Worm (Caenorhabditis elegans) whole organism, early embryonic: ENCODE measurements around the gene W08E12.7.
A peak's percentile ranks its signal among the peaks of the same experiment; 100 is the strongest.
"Not testable (repeated sequence)": the region's sequence is repeated elsewhere in the genome, so short reads cannot be mapped to it uniquely, and the experiment has no call there.

ENCODE experiments used
- B0310.2 ChIP-seq: sonication (generic microtip); optimal IDR thresholded peaks from 2 replicates; lab custom pipeline; 2016; ENCODE audit warnings: mild to moderate bottlenecking, missing genetic modification characterization, missing compliant biosample characterization
- F13C5.2 ChIP-seq: sonication (generic microtip); optimal IDR thresholded peaks from 2 replicates; lab custom pipeline; 2017; ENCODE audit warnings: mild to moderate bottlenecking, missing genetic modification characterization, inconsistent platforms, missing compliant biosample characterization
- aly-1 ChIP-seq: sonication (generic microtip); optimal IDR thresholded peaks from 2 replicates; lab custom pipeline; 2016; ENCODE audit warnings: missing genetic modification characterization, missing compliant biosample characterization
- ama-1 ChIP-seq: fragments of 150-350 bp; optimal IDR thresholded peaks from 2 replicates; lab custom pipeline; 2014
- ceh-13 ChIP-seq: fragments of 200-800 bp; sonication (Bioruptor generic); optimal IDR thresholded peaks from 2 replicates; lab custom pipeline; 2018; ENCODE audit warnings: mild to moderate bottlenecking, missing genetic modification characterization, missing compliant biosample characterization
- ceh-36 ChIP-seq: sonication (generic microtip); optimal IDR thresholded peaks from 2 replicates; lab custom pipeline; 2016; ENCODE audit warnings: missing genetic modification characterization, inconsistent platforms, missing compliant biosample characterization
- ets-7 ChIP-seq: sonication (generic microtip); optimal IDR thresholded peaks from 2 replicates; lab custom pipeline; 2016; ENCODE audit warnings: missing genotype, missing genetic modification characterization, missing compliant biosample characterization
- flt-1 ChIP-seq: fragments of 200-800 bp; sonication (Bioruptor generic); IDR thresholded peaks from 2 replicates; pipeline ENCODE4 v1.3.6; 2022; ENCODE audit warnings: missing genetic modification characterization, missing compliant biosample characterization
- hmbx-1 ChIP-seq: sonication (generic microtip); optimal IDR thresholded peaks from 2 replicates; lab custom pipeline; 2016; ENCODE audit warnings: mild to moderate bottlenecking, missing genetic modification characterization, missing compliant biosample characterization
- hmg-4 ChIP-seq: fragments of 200-800 bp; sonication (Bioruptor generic); optimal IDR thresholded peaks from 2 replicates; lab custom pipeline; 2018; ENCODE audit warnings: mild to moderate bottlenecking, missing genetic modification characterization, missing compliant biosample characterization
- hnd-1 ChIP-seq: sonication (generic microtip); optimal IDR thresholded peaks from 2 replicates; lab custom pipeline; 2016; ENCODE audit warnings: missing genetic modification characterization, missing compliant biosample characterization
- pes-1 ChIP-seq: fragments of 200-800 bp; sonication (Bioruptor generic); IDR thresholded peaks from 2 replicates; pipeline ENCODE4 v1.3.6; 2022; ENCODE audit warnings: missing genetic modification reagents, missing genetic modification characterization, missing compliant biosample characterization
- scrt-1 ChIP-seq: fragments of 200-800 bp; sonication (Bioruptor generic); IDR thresholded peaks from 2 replicates; pipeline ENCODE4 v1.3.6; 2022; ENCODE audit warnings: missing genetic modification characterization, missing compliant biosample characterization
- sea-1 ChIP-seq: fragments of 200-800 bp; sonication (Bioruptor generic); conservative IDR thresholded peaks from 2 replicates; pipeline ENCODE4 v1.3.6; 2022; ENCODE audit warnings: missing genetic modification characterization, missing compliant biosample characterization
- tbx-11 ChIP-seq: fragments of 200-800 bp; sonication (Bioruptor generic); IDR thresholded peaks from 2 replicates; pipeline ENCODE4 v1.3.6; 2022; ENCODE audit warnings: missing genetic modification characterization, missing compliant biosample characterization
- tbx-37 ChIP-seq: fragments of 200-800 bp; sonication (Bioruptor generic); conservative IDR thresholded peaks from 2 replicates; pipeline ENCODE4 v1.3.6; 2022; ENCODE audit warnings: missing genetic modification reagents, missing genetic modification characterization, missing compliant biosample characterization
- tra-4 ChIP-seq: sonication (generic microtip); optimal IDR thresholded peaks from 2 replicates; lab custom pipeline; 2017; ENCODE audit warnings: missing genetic modification characterization, missing compliant biosample characterization

W08E12.7 gene

DNA sequence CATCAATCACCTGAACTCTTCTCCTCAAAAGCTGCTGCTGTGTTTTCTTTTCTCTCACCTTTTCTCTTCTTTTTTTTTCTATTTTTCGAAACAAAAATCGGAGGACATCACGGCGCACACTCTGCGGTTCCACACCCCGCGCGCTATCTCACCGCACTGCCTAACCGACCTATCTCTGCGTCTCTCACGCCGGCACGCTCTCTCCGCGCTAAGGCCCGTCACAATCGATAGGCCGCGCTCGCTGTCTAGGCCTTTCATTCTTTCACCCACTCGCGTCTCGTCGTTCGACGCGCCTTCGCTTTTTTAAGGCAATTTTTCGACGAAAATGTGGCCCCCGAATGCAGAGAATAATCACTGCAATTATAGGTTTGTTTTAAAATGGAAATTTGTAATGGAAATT, 16.3 kb downstream of the W08E12.7 start, which contains the start of gene zip-11:
Gene zip-11 (plus strand): TSS at position 34 of the 400 bp plus-strand sequence.
- TF ChIP-seq B0310.2 (tag; lab: Kevin White, UChicago) = no peak
- peak; percentile 28 for TF ChIP-seq hmg-4

DNA sequence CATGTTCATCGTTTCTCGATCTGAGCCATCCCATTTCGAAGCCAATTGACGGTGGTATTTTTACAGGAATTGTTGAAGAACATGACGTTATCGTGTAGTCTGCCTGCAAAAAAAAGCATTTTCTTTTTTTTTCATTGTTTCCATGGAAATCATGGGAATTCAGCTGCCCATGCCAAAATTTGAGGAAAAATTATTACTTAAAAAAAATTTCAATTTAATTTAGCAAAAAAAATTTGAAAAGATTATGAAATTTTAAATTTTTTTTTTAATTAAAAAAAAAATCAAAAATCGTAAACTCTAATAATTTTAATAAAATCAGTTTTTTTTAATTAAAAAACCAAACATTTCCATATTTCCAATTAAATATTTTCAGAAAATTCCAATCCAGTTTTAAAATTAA, 36.8 kb downstream of the W08E12.7 start, which contains the start of gene F42A6.5:
Gene F42A6.5 (minus strand): TSS at position 101 of the 400 bp plus-strand sequence.
- not testable (repeated sequence) for TF ChIP-seq F13C5.2; ceh-36; ceh-13 (GFP tag; lab: Kevin White, UChicago)

DNA sequence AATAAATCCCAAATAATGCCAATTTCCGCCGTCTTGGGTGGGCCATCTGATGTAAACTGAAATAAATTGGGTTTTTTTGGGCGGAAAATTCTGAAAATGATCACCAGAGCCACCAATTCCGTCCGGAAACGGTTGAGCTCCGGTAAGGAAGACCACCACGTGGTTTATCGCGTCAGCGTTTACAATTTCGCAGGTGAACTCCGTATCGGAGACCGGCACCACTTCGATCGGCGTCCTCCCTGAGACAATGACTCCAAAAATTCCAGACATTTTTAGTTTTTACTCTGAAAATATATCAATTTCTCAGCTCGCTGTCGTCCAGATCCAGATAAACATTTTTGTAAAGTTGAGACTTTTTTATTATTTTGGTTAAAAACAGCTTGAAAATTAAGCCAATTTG, 41.6 kb downstream of the W08E12.7 start, which contains the start of gene F42A6.6:
Gene F42A6.6 (minus strand): TSS at position 289 of the 400 bp plus-strand sequence.
- TF ChIP-seq pes-1 = no peak
- peak; percentile 15 for TF ChIP-seq ceh-36
- peak; percentile 4 for TF ChIP-seq hmg-4
- no peak for TF ChIP-seq tbx-37
- TF ChIP-seq aly-1 (tag; lab: Kevin White, UChicago) = no peak
- TF ChIP-seq ets-7 (tag; lab: Kevin White, UChicago) = no peak
- no peak for TF ChIP-seq sea-1 (GFP tag; lab: Robert Waterston, UW)
- no peak for TF ChIP-seq flt-1
- TF ChIP-seq scrt-1 (GFP tag; lab: Robert Waterston, UW) = 0 out of 2 replicates have a peak, but pooled peaks have one; percentile 49
- no peak for TF ChIP-seq F13C5.2
- TF ChIP-seq tbx-11 = 0 out of 2 replicates have a peak, but pooled peaks have one; percentile 50
- peak; percentile 94 for TF ChIP-seq ama-1 (lab: Kevin White, UChicago)

DNA sequence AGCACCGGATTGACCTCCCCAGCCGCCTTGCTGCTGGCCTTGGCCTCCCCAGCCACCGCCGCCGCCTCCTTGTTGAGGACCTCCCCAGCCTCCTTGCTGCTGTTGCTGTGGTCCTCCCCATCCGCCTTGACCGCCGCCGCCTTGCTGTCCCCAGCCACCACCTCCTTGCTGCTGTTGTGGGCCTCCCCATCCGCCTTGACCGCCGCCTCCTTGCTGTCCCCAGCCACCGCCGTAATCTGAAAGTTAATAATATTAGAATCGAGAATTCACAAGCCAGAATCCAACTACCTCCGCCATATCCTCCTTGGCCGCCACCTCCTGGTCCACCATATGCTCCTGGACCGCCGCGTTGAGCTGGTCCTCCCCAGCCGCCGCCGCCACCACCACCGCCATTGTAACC, 42.3 kb downstream of the W08E12.7 start:
- no peak for TF ChIP-seq aly-1 (tag; lab: Kevin White, UChicago)
- peak; percentile 25; the same call in 1 of the 2 replicates for TF ChIP-seq pes-1
- 0 out of 2 replicates have a peak, but pooled peaks have one; percentile 55 for TF ChIP-seq scrt-1 (GFP tag; lab: Robert Waterston, UW)
- TF ChIP-seq ets-7 (tag; lab: Kevin White, UChicago) = no peak
- TF ChIP-seq ama-1 (lab: Kevin White, UChicago) = no peak
- TF ChIP-seq ceh-13 (GFP tag; lab: Kevin White, UChicago) = no peak
- no peak for TF ChIP-seq ceh-36
- 0 out of 2 replicates have a peak, but pooled peaks have one; percentile 55 for TF ChIP-seq tbx-11
- TF ChIP-seq flt-1 = no peak
- no peak for TF ChIP-seq tbx-37
- TF ChIP-seq hmg-4 = peak; percentile 76
- TF ChIP-seq hnd-1 (tag; lab: Kevin White, UChicago) = no peak
- no peak for TF ChIP-seq F13C5.2
- TF ChIP-seq sea-1 (GFP tag; lab: Robert Waterston, UW) = peak; percentile 31; the same call in 1 of the 2 replicates
- no peak for TF ChIP-seq B0310.2 (tag; lab: Kevin White, UChicago)
- TF ChIP-seq tra-4 = no peak
- TF ChIP-seq hmbx-1 (tag; lab: Kevin White, UChicago) = no peak

DNA sequence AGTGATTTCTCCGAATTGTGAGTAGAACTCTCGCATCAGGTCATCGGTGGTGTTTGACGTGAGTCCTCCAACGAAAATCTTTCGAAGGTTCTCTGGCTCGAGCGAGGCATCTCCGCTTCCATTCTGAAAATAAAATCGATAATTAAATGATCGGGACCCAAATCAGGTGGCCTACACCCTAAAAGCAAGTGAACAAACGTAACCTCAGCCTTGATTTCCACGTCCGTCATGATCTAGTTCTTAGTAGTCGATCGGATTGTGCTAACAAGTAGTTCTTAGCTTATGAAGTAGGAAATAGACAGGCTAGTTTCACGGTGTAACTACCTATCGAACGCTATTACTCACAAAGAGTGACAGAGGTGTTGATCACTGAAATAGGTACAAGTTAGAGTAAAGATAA, 43.2 kb downstream of the W08E12.7 start:
- TF ChIP-seq hmbx-1 (tag; lab: Kevin White, UChicago) = no peak
- TF ChIP-seq aly-1 (tag; lab: Kevin White, UChicago) = no peak
- TF ChIP-seq ama-1 (lab: Kevin White, UChicago) = no peak
- TF ChIP-seq ets-7 (tag; lab: Kevin White, UChicago) = no peak
- no peak for TF ChIP-seq ceh-13 (GFP tag; lab: Kevin White, UChicago)
- TF ChIP-seq flt-1 = no peak
- TF ChIP-seq scrt-1 (GFP tag; lab: Robert Waterston, UW) = no peak
- TF ChIP-seq tbx-11 = no peak
- no peak for TF ChIP-seq hnd-1 (tag; lab: Kevin White, UChicago)
- no peak for TF ChIP-seq ceh-36
- no peak for TF ChIP-seq tbx-37

DNA sequence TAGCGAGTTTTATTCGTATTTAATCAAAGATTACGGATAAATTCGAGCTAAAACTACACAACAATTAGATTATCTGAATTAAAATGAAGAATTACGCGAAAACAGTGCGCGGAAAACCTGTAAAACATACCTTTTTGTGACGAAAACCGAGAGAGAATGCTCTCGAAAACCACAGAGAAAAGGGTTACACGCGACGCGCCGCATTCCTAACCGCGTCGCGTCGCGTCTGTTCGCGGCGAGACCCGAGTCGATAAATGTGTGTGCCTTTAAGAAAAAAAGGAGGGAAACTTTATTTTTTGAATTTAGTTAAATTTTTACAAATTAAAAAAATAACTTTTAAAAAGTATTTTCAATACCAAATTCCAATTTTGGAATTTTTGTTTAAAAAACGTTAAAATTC, 43.7 kb downstream of the W08E12.7 start, which contains the start of gene hrpa-1:
Gene hrpa-1 (minus strand): TSS at position 192 of the 400 bp plus-strand sequence.
- peak; percentile 35 for TF ChIP-seq F13C5.2
- TF ChIP-seq ets-7 (tag; lab: Kevin White, UChicago) = no peak

DNA sequence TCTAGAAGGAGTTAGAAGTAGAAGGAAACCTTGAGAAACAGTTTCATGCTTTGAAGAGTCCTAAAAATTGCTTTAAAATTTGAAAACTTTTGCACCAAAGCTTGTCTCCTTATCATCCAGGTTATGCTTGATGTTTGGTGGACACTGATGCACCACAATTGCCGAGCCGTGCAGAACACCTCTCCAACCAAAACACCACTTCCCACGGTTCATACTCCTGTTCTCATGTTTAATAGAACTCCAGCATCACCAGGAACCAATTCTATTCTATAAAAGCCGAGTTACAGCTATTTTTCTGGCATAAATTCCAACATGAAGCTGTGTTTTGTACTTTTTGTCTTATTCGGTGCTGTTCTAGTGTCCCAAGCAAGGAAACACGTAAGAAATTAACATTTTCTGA, 46.2 kb downstream of the W08E12.7 start, which contains the start of gene F42A6.2:
Gene F42A6.2 (plus strand): TSS at position 301 of the 400 bp plus-strand sequence.
- TF ChIP-seq ets-7 (tag; lab: Kevin White, UChicago) (no peak), ceh-13 (GFP tag; lab: Kevin White, UChicago) (no peak), aly-1 (tag; lab: Kevin White, UChicago) (no peak), hnd-1 (tag; lab: Kevin White, UChicago) (no peak), hmg-4 (no peak), tra-4 (no peak), scrt-1 (GFP tag; lab: Robert Waterston, UW) (no peak)

DNA sequence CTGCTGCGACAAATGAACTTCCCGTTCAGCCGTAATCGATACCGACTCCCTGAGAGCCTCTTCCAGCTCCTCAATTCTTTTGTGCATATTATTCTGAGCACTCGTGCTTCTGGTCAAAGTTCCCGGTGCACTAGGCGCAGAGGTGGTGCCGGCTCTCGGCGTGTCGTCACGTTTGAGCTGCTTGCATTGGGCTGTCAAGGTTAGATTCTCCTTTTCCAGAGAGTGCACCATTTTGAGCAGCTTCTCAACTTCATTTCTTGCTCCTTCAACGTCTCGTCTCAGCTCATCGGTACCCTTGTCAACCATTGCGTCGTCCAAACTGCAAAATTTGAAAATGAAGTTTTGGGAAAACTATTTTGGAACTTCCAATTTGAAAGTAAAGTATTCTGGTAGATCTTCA, 50.5 kb downstream of the W08E12.7 start:
- no peak for TF ChIP-seq scrt-1 (GFP tag; lab: Robert Waterston, UW)
- no peak for TF ChIP-seq ama-1 (lab: Kevin White, UChicago)
- no peak for TF ChIP-seq tbx-11
- TF ChIP-seq hmbx-1 (tag; lab: Kevin White, UChicago) = no peak
- no peak for TF ChIP-seq ets-7 (tag; lab: Kevin White, UChicago)
- TF ChIP-seq hmg-4 = no peak
- no peak for TF ChIP-seq tbx-37
- TF ChIP-seq tra-4 = no peak
- TF ChIP-seq sea-1 (GFP tag; lab: Robert Waterston, UW) = no peak
- TF ChIP-seq ceh-36 = no peak
- TF ChIP-seq F13C5.2 = no peak
- TF ChIP-seq aly-1 (tag; lab: Kevin White, UChicago) = no peak
- TF ChIP-seq pes-1 = no peak
- no peak for TF ChIP-seq ceh-13 (GFP tag; lab: Kevin White, UChicago)
- TF ChIP-seq hnd-1 (tag; lab: Kevin White, UChicago) = no peak
- no peak for TF ChIP-seq B0310.2 (tag; lab: Kevin White, UChicago)
- no peak for TF ChIP-seq flt-1
